Fruit fly (Drosophila melanogaster) whole organism, embryonic: Measurements from ENCODE around the gene Pcyt1.

Experiments used
- Awh ChIP-seq: fragments of 200-800 bp; sonication (Bioruptor generic); IDR thresholded peaks from 2 replicates; pipeline ENCODE4, ENCODE4 v1.3.6; 2022; ENCODE audit warnings: missing biosample characterization, missing genetic modification characterization
- CG11247 ChIP-seq: fragments of 200-800 bp; sonication (Bioruptor generic); IDR thresholded peaks from 2 replicates; pipeline ENCODE4 v1.3.6; 2022; ENCODE audit warnings: missing biosample characterization, missing genetic modification characterization
- CG11398 ChIP-seq: fragments of 200-800 bp; sonication (Bioruptor generic); optimal IDR thresholded peaks from 2 replicates; lab custom pipeline; 2016; ENCODE audit warnings: missing biosample characterization, missing genetic modification characterization
- CG11456 ChIP-seq: fragments of 200-800 bp; sonication (Bioruptor generic); IDR thresholded peaks from 3 replicates; pipeline ENCODE4 v1.3.6; 2022; ENCODE audit warnings: missing biosample characterization, missing genetic modification characterization
- CG13123 ChIP-seq: fragments of 200-800 bp; sonication (Bioruptor generic); optimal IDR thresholded peaks from 2 replicates; lab custom pipeline; 2016; ENCODE audit warnings: missing biosample characterization, missing genetic modification characterization
- CG13424 ChIP-seq: fragments of 200-800 bp; sonication (Bioruptor generic); optimal IDR thresholded peaks from 2 replicates; lab custom pipeline; 2019; ENCODE audit warnings: missing biosample characterization, mild to moderate bottlenecking, missing genetic modification characterization, moderate library complexity
- CG14441 ChIP-seq: fragments of 200-800 bp; sonication (Bioruptor generic); IDR thresholded peaks from 2 replicates; pipeline ENCODE4 v1.3.6; 2022; ENCODE audit warnings: missing biosample characterization, missing genetic modification characterization
- CG1529 ChIP-seq: fragments of 200-800 bp; sonication (Bioruptor generic); optimal IDR thresholded peaks from 3 replicates; lab custom pipeline; 2018; ENCODE audit warnings: missing biosample characterization, missing genetic modification characterization
- CG16813 ChIP-seq: fragments of 200-800 bp; sonication (Bioruptor generic); IDR thresholded peaks from 3 replicates; pipeline ENCODE4 v1.3.6; 2022; ENCODE audit warnings: missing biosample characterization, missing genetic modification characterization; ENCODE audit not compliant: partially characterized antibody
- CG17328 ChIP-seq: fragments of 200-800 bp; sonication (Bioruptor generic); IDR thresholded peaks from 2 replicates; pipeline ENCODE4 v1.3.6; 2022; ENCODE audit warnings: missing biosample characterization, missing genetic modification characterization
- CG1792 ChIP-seq: fragments of 200-800 bp; sonication (Bioruptor generic); optimal IDR thresholded peaks from 2 replicates; lab custom pipeline; 2016; ENCODE audit warnings: missing biosample characterization, missing genetic modification characterization
- CG18476 ChIP-seq: fragments of 200-800 bp; sonication (Bioruptor generic); optimal IDR thresholded peaks from 2 replicates; lab custom pipeline; 2016; ENCODE audit warnings: missing biosample characterization, mild to moderate bottlenecking, missing genetic modification characterization
- CG18599 ChIP-seq: fragments of 200-800 bp; sonication (Bioruptor generic); optimal IDR thresholded peaks from 3 replicates; lab custom pipeline; 2017; ENCODE audit warnings: missing biosample characterization, missing genetic modification characterization, mild to moderate bottlenecking, moderate library complexity, missing genetic modification reagents
- CG30403 ChIP-seq: fragments of 200-800 bp; sonication (Bioruptor generic); optimal IDR thresholded peaks from 3 replicates; lab custom pipeline; 2016; ENCODE audit warnings: missing biosample characterization, missing genetic modification characterization
- CG34376 ChIP-seq: fragments of 200-800 bp; sonication (Bioruptor generic); optimal IDR thresholded peaks from 2 replicates; lab custom pipeline; 2018; ENCODE audit warnings: missing biosample characterization, mild to moderate bottlenecking, missing genetic modification characterization
- CG34422 ChIP-seq: fragments of 200-800 bp; sonication (Bioruptor generic); IDR thresholded peaks from 3 replicates; pipeline ENCODE4 v1.3.6; 2022; ENCODE audit warnings: missing biosample characterization, missing genetic modification characterization
- CG6689 ChIP-seq: fragments of 200-800 bp; sonication (Bioruptor generic); IDR thresholded peaks from 2 replicates; pipeline ENCODE4 v1.3.6; 2022; ENCODE audit warnings: missing biosample characterization, missing genetic modification characterization
- CG8290 ChIP-seq, 3 experiments: fragments of 200-800 bp; sonication (Bioruptor generic); optimal IDR thresholded peaks; 2 replicates each; lab custom pipeline; 2016 to 2019; ENCODE audit warnings: missing biosample characterization in 3 of 3, missing genetic modification characterization in 3 of 3, mild to moderate bottlenecking in 2 of 3, moderate library complexity in 1 of 3
- D19B ChIP-seq: fragments of 200-800 bp; sonication (Bioruptor generic); optimal IDR thresholded peaks from 2 replicates; lab custom pipeline; 2017; ENCODE audit warnings: missing biosample characterization, mild to moderate bottlenecking, missing genetic modification characterization
- Dek ChIP-seq: fragments of 200-800 bp; sonication (Bioruptor generic); optimal IDR thresholded peaks from 3 replicates; lab custom pipeline; 2019; ENCODE audit warnings: missing biosample characterization, mild to moderate bottlenecking, missing genetic modification characterization, moderate library complexity
- Gsc ChIP-seq: fragments of 200-800 bp; sonication (Bioruptor generic); IDR thresholded peaks from 2 replicates; pipeline ENCODE4 v1.3.6; 2022; ENCODE audit warnings: missing biosample characterization, missing genetic modification characterization
- Gug ChIP-seq: fragments of 200-800 bp; sonication (Bioruptor generic); IDR thresholded peaks from 4 replicates; pipeline ENCODE4 v1.3.6; 2022; ENCODE audit warnings: missing biosample characterization, missing genetic modification characterization
- Hr78 ChIP-seq, 2 experiments: fragments of 200-800 bp in 1 of 2; fragments of >200 bp in 1 of 2; sonication (Bioruptor generic) in 1 of 2; optimal IDR thresholded peaks; 2 replicates each; lab custom pipeline; 2017 to 2019; ENCODE audit warnings: missing biosample characterization in 2 of 2, missing genetic modification characterization in 2 of 2, mild to moderate bottlenecking in 1 of 2, moderate library complexity in 1 of 2
- Lim3 ChIP-seq: fragments of 200-800 bp; sonication (Bioruptor generic); IDR thresholded peaks from 2 replicates; pipeline ENCODE4 v1.3.6; 2022; ENCODE audit warnings: missing biosample characterization, missing genetic modification characterization
- MBD-R2 ChIP-seq: fragments of 200-800 bp; sonication (Bioruptor generic); IDR thresholded peaks from 2 replicates; pipeline ENCODE4 v1.3.6; 2022; ENCODE audit warnings: missing biosample characterization, missing genetic modification characterization
- Ptx1 ChIP-seq: fragments of 200-800 bp; sonication (Bioruptor generic); IDR thresholded peaks from 2 replicates; pipeline ENCODE4 v1.3.6; 2022; ENCODE audit warnings: missing biosample characterization, missing genetic modification characterization
- Side ChIP-seq: fragments of 200-800 bp; sonication (Bioruptor generic); optimal IDR thresholded peaks from 2 replicates; lab custom pipeline; 2016; ENCODE audit warnings: missing biosample characterization, missing genetic modification characterization
- Sry-β ChIP-seq: fragments of 200-800 bp; sonication (Bioruptor generic); optimal IDR thresholded peaks from 2 replicates; lab custom pipeline; 2018; ENCODE audit warnings: missing biosample characterization, mild to moderate bottlenecking, missing genetic modification characterization, moderate library complexity
- ac ChIP-seq: fragments of 200-800 bp; sonication (Bioruptor generic); optimal IDR thresholded peaks from 3 replicates; lab custom pipeline; 2017; ENCODE audit warnings: missing biosample characterization, mild to moderate bottlenecking, missing genetic modification characterization
- bcd ChIP-seq: fragments of 200-800 bp; sonication (Bioruptor generic); optimal IDR thresholded peaks from 2 replicates; lab custom pipeline; 2017; ENCODE audit warnings: missing biosample characterization, mild to moderate bottlenecking, missing genetic modification characterization
- br ChIP-seq: fragments of >200 bp; optimal IDR thresholded peaks from 2 replicates; lab custom pipeline; 2017
- bsh ChIP-seq, 2 experiments: fragments of 200-800 bp; sonication (Bioruptor generic); optimal IDR thresholded peaks; 2 replicates each; lab custom pipeline; 2017 to 2018; ENCODE audit warnings: mild to moderate bottlenecking in 2 of 2, missing biosample characterization in 2 of 2, missing genetic modification characterization in 2 of 2, moderate library complexity in 1 of 2
- disco-r ChIP-seq: fragments of 200-800 bp; sonication (Bioruptor generic); optimal IDR thresholded peaks from 2 replicates; lab custom pipeline; 2016; ENCODE audit warnings: missing biosample characterization, missing genetic modification characterization
- exex ChIP-seq: fragments of 200-800 bp; sonication (Bioruptor generic); optimal IDR thresholded peaks from 4 replicates; lab custom pipeline; 2018; ENCODE audit warnings: missing biosample characterization, mild to moderate bottlenecking, missing genetic modification characterization, moderate library complexity
- gcm2 ChIP-seq: fragments of 200-800 bp; sonication (Bioruptor generic); optimal IDR thresholded peaks from 2 replicates; lab custom pipeline; 2016; ENCODE audit warnings: missing biosample characterization, missing genetic modification characterization
- gsb ChIP-seq: fragments of 200-800 bp; sonication (Bioruptor generic); IDR thresholded peaks from 2 replicates; pipeline ENCODE4 v1.3.6; 2022; ENCODE audit warnings: missing biosample characterization, missing genetic modification characterization
- her ChIP-seq: fragments of 200-800 bp; sonication (Bioruptor generic); optimal IDR thresholded peaks from 2 replicates; lab custom pipeline; 2016; ENCODE audit warnings: missing biosample characterization, missing genetic modification characterization
- hth ChIP-seq: fragments of >200 bp; optimal IDR thresholded peaks from 2 replicates; lab custom pipeline; 2017; ENCODE audit warnings: inconsistent platforms
- ken ChIP-seq: fragments of 200-800 bp; sonication (Bioruptor generic); IDR thresholded peaks from 3 replicates; pipeline ENCODE4 v1.3.6; 2022; ENCODE audit warnings: missing biosample characterization, missing genetic modification characterization
- lbe ChIP-seq: fragments of 200-800 bp; sonication (Bioruptor generic); optimal IDR thresholded peaks from 2 replicates; lab custom pipeline; 2016; ENCODE audit warnings: missing biosample characterization, mild to moderate bottlenecking, missing genetic modification characterization
- lilli ChIP-seq: fragments of 200-800 bp; sonication (Bioruptor generic); optimal IDR thresholded peaks from 3 replicates; lab custom pipeline; 2016; ENCODE audit warnings: missing biosample characterization, missing genetic modification characterization
- maf-S ChIP-seq: fragments of 200-800 bp; sonication (Bioruptor generic); optimal IDR thresholded peaks from 2 replicates; lab custom pipeline; 2016; ENCODE audit warnings: missing biosample characterization, missing genetic modification characterization
- peb ChIP-seq: fragments of 200-800 bp; sonication (Bioruptor generic); IDR thresholded peaks from 2 replicates; pipeline ENCODE4 v1.3.6; 2022; ENCODE audit warnings: missing biosample characterization, missing genetic modification characterization
- phol ChIP-seq: fragments of 200-800 bp; sonication (Bioruptor generic); optimal IDR thresholded peaks from 3 replicates; lab custom pipeline; 2018; ENCODE audit warnings: missing biosample characterization, mild to moderate bottlenecking, missing genetic modification characterization, moderate library complexity
- row ChIP-seq: fragments of 200-800 bp; sonication (Bioruptor generic); IDR thresholded peaks from 3 replicates; pipeline ENCODE4 v1.3.6; 2022; ENCODE audit warnings: missing biosample characterization, missing genetic modification characterization
- schlank ChIP-seq: fragments of 200-800 bp; sonication (Bioruptor generic); optimal IDR thresholded peaks from 2 replicates; lab custom pipeline; 2018; ENCODE audit warnings: missing biosample characterization, mild to moderate bottlenecking, missing genetic modification characterization
- seq ChIP-seq: fragments of 200-800 bp; sonication (Bioruptor generic); IDR thresholded peaks from 2 replicates; pipeline ENCODE4 v1.3.6; 2022; ENCODE audit warnings: missing biosample characterization, missing genetic modification characterization
- zen ChIP-seq: fragments of 200-800 bp; sonication (Bioruptor generic); optimal IDR thresholded peaks from 3 replicates; lab custom pipeline; 2018; ENCODE audit warnings: missing biosample characterization, mild to moderate bottlenecking, missing genetic modification characterization, moderate library complexity
- zf30C ChIP-seq: fragments of 200-800 bp; sonication (Bioruptor generic); optimal IDR thresholded peaks from 3 replicates; lab custom pipeline; 2018; ENCODE audit warnings: missing biosample characterization, mild to moderate bottlenecking, missing genetic modification characterization

Gene Pcyt1

dm6 chr3L:1579169-1579853 lies 33.4 kb downstream of the Pcyt1 start (continued):
- TF ChIP-seq CG1792 (no peak), Gug (GFP tag; lab: Robert Waterston, UW) (peak; percentile 41; the same call in 1 of the 4 replicates), lbe (GFP tag; lab: Kevin White, UChicago) (no peak), CG30403 (peak; percentile 36), bcd (peak; percentile 61), peb (GFP tag; lab: Robert Waterston, UW) (no peak), Lim3 (GFP tag; lab: Robert Waterston, UW) (no peak), br (lab: Kevin White, UChicago) (no peak), CG17328 (GFP tag; lab: Robert Waterston, UW) (peak; percentile 70; the same call in 1 of the 2 replicates), Hr78 (GFP tag; optimal IDR thresholded peaks at IDR 0.05; lab: Kevin White, UChicago) (peak in 1 of 2 experiments; percentile 96), CG6689 (GFP tag; lab: Robert Waterston, UW) (peak; percentile 61), bsh (GFP tag; optimal IDR thresholded peaks at IDR 0.05; lab: Kevin White, UChicago) (peak in 1 of 2 experiments; percentile 80), hth (lab: Kevin White, UChicago) (no peak), schlank (no peak), phol (peak; percentile 52), Dek (tag; lab: Kevin White, UChicago) (peak; percentile 0), CG18599 (peak; percentile 72), maf-S (GFP tag; lab: Kevin White, UChicago) (peak; percentile 46), seq (GFP tag; lab: Robert Waterston, UW) (peak; percentile 7; the same call in 1 of the 2 replicates), Sry-β (GFP tag; lab: Kevin White, UChicago) (peak; percentile 57), CG11398 (GFP tag; lab: Kevin White, UChicago) (peak; percentile 75), gsb (no peak), zf30C (GFP tag; lab: Kevin White, UChicago) (no peak), CG11456 (GFP tag; lab: Robert Waterston, UW) (no peak), disco-r (GFP tag; lab: Kevin White, UChicago) (peak; percentile 30), Ptx1 (GFP tag; lab: Robert Waterston, UW) (peak; percentile 72), CG1529 (GFP tag; lab: Kevin White, UChicago) (peak; percentile 81), CG13123 (GFP tag; lab: Kevin White, UChicago) (peak; percentile 46), Awh (GFP tag; lab: Robert Waterston, UW) (peak; percentile 63; the same call in 1 of the 2 replicates), Side (peak; percentile 67), zen (peak; percentile 83), exex (peak; percentile 20), MBD-R2 (peak; percentile 19; the same call in 1 of the 2 replicates), CG34376 (GFP tag; lab: Kevin White, UChicago) (peak; percentile 56), CG14441 (GFP tag; lab: Robert Waterston, UW) (no peak; the same call in 1 of the 2 replicates), CG18476 (peak; percentile 38), row (GFP tag; lab: Robert Waterston, UW) (peak; percentile 65), lilli (peak; percentile 23), D19B (GFP tag; lab: Kevin White, UChicago) (peak; percentile 8), CG16813 (GFP tag; lab: Robert Waterston, UW) (no peak), Gsc (GFP tag; lab: Robert Waterston, UW) (no peak), CG11247 (GFP tag; lab: Robert Waterston, UW) (no peak), ken (GFP tag; lab: Robert Waterston, UW) (peak; percentile 58; the same call in 1 of the 3 replicates), CG13424 (tag; lab: Kevin White, UChicago) (peak; percentile 74), CG34422 (GFP tag; lab: Robert Waterston, UW) (no peak), gcm2 (GFP tag; lab: Kevin White, UChicago) (peak; percentile 1), ac (GFP tag; lab: Kevin White, UChicago) (peak; percentile 91), CG8290 (GFP tag; optimal IDR thresholded peaks at IDR 0.05; lab: Kevin White, UChicago) (peak; percentile 88), CG8290 (tag; optimal IDR thresholded peaks at IDR 0.05; lab: Kevin White, UChicago) (peak; percentile 60 to 91), her (peak; percentile 26)
